Worm (Caenorhabditis elegans) whole organism, L2 larva: Measurements from ENCODE around the gene C28A5.6.

Source experiments
- ceh-16 ChIP-seq: fragments of 150-350 bp; optimal IDR thresholded peaks from 2 replicates; lab custom pipeline; 2014; ENCODE audit warnings: missing biosample characterization, missing genetic modification characterization
- elt-3 ChIP-seq: sonication (generic microtip); optimal IDR thresholded peaks from 2 replicates; lab custom pipeline; 2017; ENCODE audit warnings: missing biosample characterization, missing genetic modification characterization
- gmeb-1 ChIP-seq: fragments of 150-350 bp; optimal IDR thresholded peaks from 2 replicates; lab custom pipeline; 2014; ENCODE audit warnings: missing biosample characterization, missing genetic modification characterization
- lin-13 ChIP-seq: fragments of 150-350 bp; optimal IDR thresholded peaks from 2 replicates; lab custom pipeline; 2014; ENCODE audit warnings: missing biosample characterization, missing genetic modification reagents, missing genetic modification characterization
- lsy-2 ChIP-seq, 2 experiments: fragments of 150-350 bp in 1 of 2; sonication (generic microtip) in 1 of 2; optimal IDR thresholded peaks; 2 replicates each; lab custom pipeline; 2014 to 2017; ENCODE audit warnings: missing biosample characterization in 2 of 2, missing genetic modification characterization in 2 of 2
- nhr-6 ChIP-seq: fragments of 150-350 bp; optimal IDR thresholded peaks from 2 replicates; lab custom pipeline; 2014; ENCODE audit warnings: missing biosample characterization, missing genetic modification characterization
- nhr-77 ChIP-seq: fragments of 150-350 bp; optimal IDR thresholded peaks from 2 replicates; lab custom pipeline; 2014; ENCODE audit warnings: missing biosample characterization, missing genetic modification characterization
- sma-9 ChIP-seq, 2 experiments: fragments of 150-350 bp in 1 of 2; sonication (generic microtip) in 1 of 2; optimal IDR thresholded peaks; 2 replicates each; lab custom pipeline; 2014 to 2016; ENCODE audit warnings: missing genetic modification characterization in 2 of 2, mild to moderate bottlenecking in 1 of 2, missing biosample characterization in 1 of 2, missing compliant biosample characterization in 1 of 2, missing genetic modification reagents in 1 of 2, moderate library complexity in 1 of 2
- snpc-4 ChIP-seq: fragments of 150-350 bp; optimal IDR thresholded peaks from 2 replicates; lab custom pipeline; 2014; ENCODE audit warnings: missing biosample characterization, missing genetic modification characterization
- zag-1 ChIP-seq: fragments of 150-350 bp; optimal IDR thresholded peaks from 2 replicates; lab custom pipeline; 2014; ENCODE audit warnings: missing biosample characterization, missing genetic modification characterization

DNA sequence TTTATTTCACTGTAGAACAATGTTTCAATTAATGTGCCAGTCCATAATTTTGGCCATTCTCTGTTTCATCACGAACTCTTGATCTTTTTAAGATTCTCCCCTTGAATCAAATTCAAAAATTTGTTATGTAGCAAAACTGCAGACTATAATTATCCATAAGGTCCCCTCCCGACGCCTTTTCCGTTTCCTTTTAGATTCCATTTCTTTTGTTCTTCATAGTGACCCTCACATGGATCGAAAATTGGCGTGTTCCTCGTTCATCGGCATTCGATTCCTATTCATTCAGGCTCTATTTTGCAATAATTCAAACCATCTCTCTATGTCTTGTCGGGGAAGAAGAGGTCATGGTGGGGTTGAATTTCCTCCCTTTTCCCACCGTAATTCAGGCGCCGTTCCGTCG, 15.2 kb upstream of the C28A5.6 start:
- TF ChIP-seq gmeb-1 (tag; lab: Kevin White, UChicago) (no peak), sma-9 (GFP tag; optimal IDR thresholded peaks at IDR 0.05; lab: Kevin White, UChicago) (no peak), sma-9 (tag; optimal IDR thresholded peaks at IDR 0.05; lab: Kevin White, UChicago) (no peak), ceh-16 (tag; lab: Kevin White, UChicago) (no peak), elt-3 (no peak), snpc-4 (tag; lab: Kevin White, UChicago) (no peak), lin-13 (GFP tag; lab: Kevin White, UChicago) (no peak), lsy-2 (tag; optimal IDR thresholded peaks at IDR 0.05; lab: Kevin White, UChicago) (no peak), zag-1 (tag; lab: Kevin White, UChicago) (no peak), nhr-6 (no peak), nhr-77 (no peak)
